Worm (Caenorhabditis elegans) whole organism, midembryonic: ENCODE results near the gene K06A4.7.
A peak's percentile ranks its signal among the peaks of the same experiment; 100 is the strongest.

Experiments used
- T22C8.4 ChIP-seq: fragments of 200-800 bp; sonication (Bioruptor generic); IDR thresholded peaks from 2 replicates; pipeline ENCODE4 v1.3.6; 2022; ENCODE audit warnings: missing genetic modification characterization, missing compliant biosample characterization
- cog-1 ChIP-seq: sonication (generic microtip); optimal IDR thresholded peaks from 2 replicates; lab custom pipeline; 2016; ENCODE audit warnings: missing genetic modification characterization, missing compliant biosample characterization
- flt-1 ChIP-seq: fragments of 200-800 bp; sonication (Bioruptor generic); IDR thresholded peaks from 2 replicates; pipeline ENCODE4 v1.3.6; 2022; ENCODE audit warnings: missing genetic modification characterization, missing compliant biosample characterization
- klf-2 ChIP-seq: fragments of 200-800 bp; sonication (Bioruptor generic); conservative IDR thresholded peaks from 2 replicates; pipeline ENCODE4 v1.3.6; 2022; ENCODE audit warnings: missing genetic modification reagents, missing genetic modification characterization, missing compliant biosample characterization
- med-1 ChIP-seq: sonication (generic microtip); optimal IDR thresholded peaks from 2 replicates; lab custom pipeline; 2017; ENCODE audit warnings: missing genetic modification characterization, mild to moderate bottlenecking, missing compliant biosample characterization, antibody characterized with exemption, missing genetic modification reagents; ENCODE audit not compliant: insufficient read depth
- ref-1 ChIP-seq: fragments of 200-800 bp; sonication (Bioruptor generic); conservative IDR thresholded peaks from 2 replicates; pipeline ENCODE4 v1.3.6; 2022; ENCODE audit warnings: missing genetic modification reagents, missing genetic modification characterization, missing compliant biosample characterization
- tab-1 ChIP-seq: fragments of 200-800 bp; sonication (Bioruptor generic); IDR thresholded peaks from 2 replicates; pipeline ENCODE4 v1.3.6; 2022; ENCODE audit warnings: missing genetic modification characterization, missing compliant biosample characterization
- ztf-23 ChIP-seq: fragments of 200-800 bp; sonication (Bioruptor generic); IDR thresholded peaks from 2 replicates; pipeline ENCODE4 v1.3.6; 2022; ENCODE audit warnings: missing genetic modification reagents, missing genetic modification characterization, missing compliant biosample characterization
- ztf-29 ChIP-seq: fragments of 200-800 bp; sonication (Bioruptor generic); IDR thresholded peaks from 2 replicates; pipeline ENCODE4 v1.3.6; 2022; ENCODE audit warnings: missing genetic modification reagents, missing genetic modification characterization, missing compliant biosample characterization

The K06A4.7 gene

ce11 chrV:9491440-9492160, at the start of gene K06A4.7:
Gene K06A4.7 (minus strand): TSS chrV:9491490.
- no peak for TF ChIP-seq ztf-29
- TF ChIP-seq flt-1 (GFP tag; lab: Robert Waterston, UW), result no peak
- TF ChIP-seq cog-1 (tag; lab: Kevin White, UChicago), result no peak
- TF ChIP-seq ref-1, result no peak
- TF ChIP-seq med-1 (GFP tag; lab: Kevin White, UChicago), result no peak
- TF ChIP-seq klf-2 (GFP tag; lab: Robert Waterston, UW), result no peak
- no peak for TF ChIP-seq ztf-23 (GFP tag; lab: Robert Waterston, UW)
- TF ChIP-seq tab-1 (GFP tag; lab: Robert Waterston, UW), result no peak
- TF ChIP-seq T22C8.4, result no peak

ce11 chrV:9539638-9540037, 48.3 kb upstream of the K06A4.7 start, which contains the start of gene C50F4.12:
Gene C50F4.12 (minus strand): TSS chrV:9539738.
- no peak for TF ChIP-seq klf-2 (GFP tag; lab: Robert Waterston, UW)
- no peak for TF ChIP-seq T22C8.4
- no peak for TF ChIP-seq ztf-23 (GFP tag; lab: Robert Waterston, UW)
- TF ChIP-seq tab-1 (GFP tag; lab: Robert Waterston, UW), result no peak
- no peak for TF ChIP-seq med-1 (GFP tag; lab: Kevin White, UChicago)
- no peak for TF ChIP-seq ztf-29
- no peak for TF ChIP-seq flt-1 (GFP tag; lab: Robert Waterston, UW)
- TF ChIP-seq cog-1 (tag; lab: Kevin White, UChicago), result no peak
- no peak for TF ChIP-seq ref-1

ce11 chrV:9536505-9536904, 45.2 kb upstream of the K06A4.7 start, which contains the start of gene C50F4.4:
Gene C50F4.4 (plus strand): TSS chrV:9536771.
- TF ChIP-seq ztf-29, result no peak
- 0 out of 2 replicates have a peak, but pooled peaks have one; percentile 15 for TF ChIP-seq ztf-23 (GFP tag; lab: Robert Waterston, UW)

- no peak for TF ChIP-seq flt-1 (GFP tag; lab: Robert Waterston, UW)
- no peak for TF ChIP-seq cog-1 (tag; lab: Kevin White, UChicago)
Measured at ce11 chrV:9534621-9535020, 43.3 kb upstream of the K06A4.7 start, which contains the start of gene tag-329. Gene tag-329 (plus strand): TSS chrV:9534921.

ce11 chrV:9531477-9531876, 40.2 kb upstream of the K06A4.7 start, which contains the start of the genes C50F4.10 and pfk-1.2:
Gene C50F4.10 (minus strand): TSS chrV:9531577.
Gene pfk-1.2 (plus strand): TSS chrV:9531801.
- TF ChIP-seq tab-1 (GFP tag; lab: Robert Waterston, UW) (no peak), ztf-23 (GFP tag; lab: Robert Waterston, UW) (no peak), klf-2 (GFP tag; lab: Robert Waterston, UW) (no peak), med-1 (GFP tag; lab: Kevin White, UChicago) (no peak), ztf-29 (no peak), ref-1 (no peak), flt-1 (GFP tag; lab: Robert Waterston, UW) (no peak), T22C8.4 (no peak), cog-1 (tag; lab: Kevin White, UChicago) (no peak)

- TF ChIP-seq tab-1 (GFP tag; lab: Robert Waterston, UW) (no peak), med-1 (GFP tag; lab: Kevin White, UChicago) (no peak), ztf-23 (GFP tag; lab: Robert Waterston, UW) (no peak), ztf-29 (no peak), ref-1 (no peak), T22C8.4 (no peak), cog-1 (tag; lab: Kevin White, UChicago) (no peak), klf-2 (GFP tag; lab: Robert Waterston, UW) (no peak), flt-1 (GFP tag; lab: Robert Waterston, UW) (no peak)
Measured at ce11 chrV:9527984-9528383, 36.7 kb upstream of the K06A4.7 start.

ce11 chrV:9527337-9527736, 36.0 kb upstream of the K06A4.7 start:
- TF ChIP-seq klf-2 (GFP tag; lab: Robert Waterston, UW), result no peak
- TF ChIP-seq ref-1, result no peak
- no peak for TF ChIP-seq ztf-29
- no peak for TF ChIP-seq med-1 (GFP tag; lab: Kevin White, UChicago)
- no peak for TF ChIP-seq cog-1 (tag; lab: Kevin White, UChicago)

ce11 chrV:9526470-9526869, 35.2 kb upstream of the K06A4.7 start, which contains the start of gene C50F4.1:
Gene C50F4.1 (plus strand): TSS chrV:9526793.
- TF ChIP-seq ztf-29 (no peak), med-1 (GFP tag; lab: Kevin White, UChicago) (no peak), flt-1 (GFP tag; lab: Robert Waterston, UW) (no peak), ztf-23 (GFP tag; lab: Robert Waterston, UW) (no peak)

ce11 chrV:9524099-9524498, 32.8 kb upstream of the K06A4.7 start, which contains the start of gene C50F4.9:
Gene C50F4.9 (minus strand): TSS chrV:9524199.
- TF ChIP-seq tab-1 (GFP tag; lab: Robert Waterston, UW), result no peak
- TF ChIP-seq med-1 (GFP tag; lab: Kevin White, UChicago), result no peak
- no peak for TF ChIP-seq ztf-23 (GFP tag; lab: Robert Waterston, UW)
- TF ChIP-seq cog-1 (tag; lab: Kevin White, UChicago), result no peak
- TF ChIP-seq ref-1, result no peak
- TF ChIP-seq ztf-29, result no peak
- no peak for TF ChIP-seq T22C8.4
- TF ChIP-seq klf-2 (GFP tag; lab: Robert Waterston, UW), result no peak
- no peak for TF ChIP-seq flt-1 (GFP tag; lab: Robert Waterston, UW)

- TF ChIP-seq ztf-29 (no peak), klf-2 (GFP tag; lab: Robert Waterston, UW) (no peak), cog-1 (tag; lab: Kevin White, UChicago) (no peak), ztf-23 (GFP tag; lab: Robert Waterston, UW) (no peak), tab-1 (GFP tag; lab: Robert Waterston, UW) (no peak), ref-1 (no peak), med-1 (GFP tag; lab: Kevin White, UChicago) (no peak), T22C8.4 (no peak), flt-1 (GFP tag; lab: Robert Waterston, UW) (no peak)
Measured at ce11 chrV:9521697-9522096, 30.4 kb upstream of the K06A4.7 start.
